Worm (Caenorhabditis elegans): ENCODE results near the gene hlh-34.

- TF ChIP-seq athp-1 (tag; optimal IDR thresholded peaks at IDR 0.05) (no peak), pha-4 (tag; optimal IDR thresholded peaks at IDR 0.05) (no peak), unc-130 (GFP tag; optimal IDR thresholded peaks at IDR 0.05) (no peak), snpc-3.4 (tag; optimal IDR thresholded peaks at IDR 0.05) (no peak), madf-8 (GFP tag; conservative IDR thresholded peaks at IDR 0.05) (no peak), efl-1 (GFP tag; optimal IDR thresholded peaks at IDR 0.05) (no peak), snpc-4 (GFP tag; optimal IDR thresholded peaks at IDR 0.05) (no peak), snpc-4 (tag; optimal IDR thresholded peaks at IDR 0.05) (no peak), ama-1 (optimal IDR thresholded peaks at IDR 0.05) (no peak), ama-1 (GFP tag; optimal IDR thresholded peaks at IDR 0.05) (no peak)
Measured at ce11 chrV:13679859-13680258, 27.3 kb downstream of the hlh-34 start.

Data from whole organism, young adult.